Worm (Caenorhabditis elegans): ENCODE results near the gene C25F9.12.

DNA sequence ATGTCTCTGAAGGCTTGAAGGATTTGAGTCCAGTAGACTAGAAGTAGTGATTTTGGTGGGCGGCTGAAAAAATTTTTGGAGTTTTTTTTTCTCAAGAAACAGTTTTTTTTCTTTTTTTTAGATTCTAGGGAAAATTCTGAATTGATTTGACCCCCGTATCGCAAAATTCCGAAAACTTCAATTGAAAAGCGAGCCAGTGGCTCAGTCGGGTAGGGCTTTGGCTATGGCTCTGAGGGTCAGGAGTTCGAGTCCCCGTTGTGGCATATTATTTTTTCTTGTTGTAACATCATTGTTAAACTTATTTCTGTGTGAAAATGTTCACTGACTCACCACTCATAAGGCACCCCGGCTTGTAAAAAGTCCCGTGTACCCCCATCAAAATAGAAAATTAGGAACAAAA is 4.4 kb downstream of the C25F9.12 start:
- no peak for TF ChIP-seq elt-3 (tag; optimal IDR thresholded peaks at IDR 0.05)
- no peak for TF ChIP-seq elt-1 (tag; optimal IDR thresholded peaks at IDR 0.05)
- no peak for TF ChIP-seq lin-13 (GFP tag; optimal IDR thresholded peaks at IDR 0.05)
- no peak for TF ChIP-seq ceh-16 (tag; optimal IDR thresholded peaks at IDR 0.05)
- TF ChIP-seq skn-1 (tag; optimal IDR thresholded peaks at IDR 0.05): no peak
- TF ChIP-seq ZK546.5 (tag; optimal IDR thresholded peaks at IDR 0.05): no peak
- TF ChIP-seq lin-11 (tag; optimal IDR thresholded peaks at IDR 0.05): no peak
- TF ChIP-seq nhr-21 (tag; optimal IDR thresholded peaks at IDR 0.05): no peak
- TF ChIP-seq ztf-11 (tag; optimal IDR thresholded peaks at IDR 0.05): no peak
- no peak for TF ChIP-seq snpc-4 (tag; optimal IDR thresholded peaks at IDR 0.05)
- no peak for TF ChIP-seq ama-1 (optimal IDR thresholded peaks at IDR 0.05)
- no peak for TF ChIP-seq crh-2 (tag; optimal IDR thresholded peaks at IDR 0.05)
- no peak for TF ChIP-seq ceh-82 (tag; optimal IDR thresholded peaks at IDR 0.05)
- TF ChIP-seq unc-39 (tag; optimal IDR thresholded peaks at IDR 0.05): no peak
